Worm (Caenorhabditis elegans) whole organism, late embryonic: ENCODE measurements around the gene F01E11.20.

ENCODE experiments used
- F13H6.1 ChIP-seq: sonication (generic microtip); optimal IDR thresholded peaks from 2 replicates; lab custom pipeline; 2016; ENCODE audit warnings: missing genetic modification characterization, missing compliant biosample characterization
- K02D7.2 ChIP-seq: sonication (generic microtip); optimal IDR thresholded peaks from 2 replicates; lab custom pipeline; 2017; ENCODE audit warnings: mild to moderate bottlenecking, missing genetic modification characterization, missing compliant biosample characterization
- ceh-14 ChIP-seq: sonication (generic microtip); optimal IDR thresholded peaks from 2 replicates; lab custom pipeline; 2016; ENCODE audit warnings: missing genotype, missing genetic modification characterization, missing compliant biosample characterization
- ceh-18 ChIP-seq: sonication (generic microtip); optimal IDR thresholded peaks from 2 replicates; lab custom pipeline; 2016; ENCODE audit warnings: missing genetic modification characterization, missing compliant biosample characterization
- ceh-2 ChIP-seq: sonication (generic microtip); optimal IDR thresholded peaks from 2 replicates; lab custom pipeline; 2016; ENCODE audit warnings: missing genotype, missing genetic modification characterization, missing compliant biosample characterization
- ceh-24 ChIP-seq: sonication (generic microtip); optimal IDR thresholded peaks from 2 replicates; lab custom pipeline; 2016; ENCODE audit warnings: mild to moderate bottlenecking, missing genetic modification characterization, missing compliant biosample characterization
- ceh-31 ChIP-seq: sonication (generic microtip); optimal IDR thresholded peaks from 2 replicates; lab custom pipeline; 2016; ENCODE audit warnings: missing genetic modification characterization, missing compliant biosample characterization
- ceh-34 ChIP-seq: sonication (generic microtip); optimal IDR thresholded peaks from 2 replicates; lab custom pipeline; 2016; ENCODE audit warnings: mild to moderate bottlenecking, missing genetic modification characterization, missing compliant biosample characterization
- ceh-48 ChIP-seq: sonication (generic microtip); optimal IDR thresholded peaks from 2 replicates; lab custom pipeline; 2016; ENCODE audit warnings: missing genetic modification characterization, inconsistent platforms, missing compliant biosample characterization
- ceh-6 ChIP-seq: fragments of 200-800 bp; sonication (Bioruptor generic); optimal IDR thresholded peaks from 2 replicates; lab custom pipeline; 2018; ENCODE audit warnings: mild to moderate bottlenecking, missing genetic modification characterization, missing compliant biosample characterization
- che-1 ChIP-seq: sonication (generic microtip); optimal IDR thresholded peaks from 2 replicates; lab custom pipeline; 2016; ENCODE audit warnings: mild to moderate bottlenecking, missing genetic modification characterization, missing compliant biosample characterization
- dmd-4 ChIP-seq: sonication (generic microtip); optimal IDR thresholded peaks from 2 replicates; lab custom pipeline; 2016; ENCODE audit warnings: borderline replicate concordance, missing genetic modification characterization, missing compliant biosample characterization
- elt-2 ChIP-seq: sonication (generic microtip); optimal IDR thresholded peaks from 2 replicates; lab custom pipeline; 2016; ENCODE audit warnings: missing genetic modification reagents, missing genetic modification characterization, missing compliant biosample characterization
- elt-4 ChIP-seq: sonication (generic microtip); optimal IDR thresholded peaks from 2 replicates; lab custom pipeline; 2016; ENCODE audit warnings: missing genetic modification characterization, missing compliant biosample characterization
- eyg-1 ChIP-seq: sonication (generic microtip); optimal IDR thresholded peaks from 2 replicates; lab custom pipeline; 2016; ENCODE audit warnings: missing genotype, missing genetic modification characterization, missing compliant biosample characterization
- fkh-6 ChIP-seq: sonication (generic microtip); optimal IDR thresholded peaks from 2 replicates; lab custom pipeline; 2016; ENCODE audit warnings: missing genetic modification characterization, missing compliant biosample characterization
- hlh-6 ChIP-seq: sonication (generic microtip); optimal IDR thresholded peaks from 2 replicates; lab custom pipeline; 2016; ENCODE audit warnings: missing genotype, missing genetic modification characterization, missing compliant biosample characterization
- hlh-8 ChIP-seq: sonication (generic microtip); optimal IDR thresholded peaks from 2 replicates; lab custom pipeline; 2016; ENCODE audit warnings: missing genotype, missing genetic modification characterization, missing compliant biosample characterization
- lin-11 ChIP-seq: fragments of 200-800 bp; sonication (Bioruptor generic); optimal IDR thresholded peaks from 2 replicates; lab custom pipeline; 2018; ENCODE audit warnings: mild to moderate bottlenecking, missing genetic modification characterization, missing compliant biosample characterization
- mec-3 ChIP-seq: sonication (generic microtip); optimal IDR thresholded peaks from 2 replicates; lab custom pipeline; 2016; ENCODE audit warnings: borderline replicate concordance, missing genetic modification characterization, missing compliant biosample characterization
- nfya-1 ChIP-seq: sonication (generic microtip); optimal IDR thresholded peaks from 2 replicates; lab custom pipeline; 2017; ENCODE audit warnings: missing genetic modification characterization, mild to moderate bottlenecking, missing compliant biosample characterization, antibody characterized with exemption, moderate library complexity
- nhr-11 ChIP-seq: fragments of 150-350 bp; optimal IDR thresholded peaks from 2 replicates; lab custom pipeline; 2014; ENCODE audit warnings: missing biosample characterization, missing genetic modification characterization
- npax-4 ChIP-seq: sonication (generic microtip); optimal IDR thresholded peaks from 2 replicates; lab custom pipeline; 2016; ENCODE audit warnings: missing genetic modification characterization, missing compliant biosample characterization
- odd-2 ChIP-seq: sonication (generic microtip); optimal IDR thresholded peaks from 2 replicates; lab custom pipeline; 2017; ENCODE audit warnings: antibody characterized with exemption, mild to moderate bottlenecking, missing genetic modification characterization, missing compliant biosample characterization
- pax-1 ChIP-seq: fragments of 150-350 bp; optimal IDR thresholded peaks from 2 replicates; lab custom pipeline; 2014; ENCODE audit warnings: missing biosample characterization, missing genetic modification characterization
- ref-2 ChIP-seq: sonication (generic microtip); optimal IDR thresholded peaks from 2 replicates; lab custom pipeline; 2016; ENCODE audit warnings: missing genetic modification characterization, missing compliant biosample characterization
- sdc-2 ChIP-seq: sonication (generic microtip); optimal IDR thresholded peaks from 2 replicates; lab custom pipeline; 2016; ENCODE audit warnings: missing genotype, missing genetic modification characterization, missing compliant biosample characterization
- sox-2 ChIP-seq: fragments of 200-800 bp; sonication (Bioruptor generic); IDR thresholded peaks from 2 replicates; pipeline ENCODE4 v1.3.6; 2022; ENCODE audit warnings: missing genetic modification reagents, missing genetic modification characterization, missing compliant biosample characterization
- sox-4 ChIP-seq: sonication (generic microtip); optimal IDR thresholded peaks from 2 replicates; lab custom pipeline; 2017; ENCODE audit warnings: mild to moderate bottlenecking, missing genetic modification characterization, inconsistent platforms, missing compliant biosample characterization
- tbx-7 ChIP-seq: sonication (generic microtip); optimal IDR thresholded peaks from 2 replicates; lab custom pipeline; 2016; ENCODE audit warnings: missing genotype, missing genetic modification characterization, missing compliant biosample characterization
- unc-42 ChIP-seq: sonication (generic microtip); optimal IDR thresholded peaks from 2 replicates; lab custom pipeline; 2016; ENCODE audit warnings: missing genotype, missing genetic modification characterization, missing compliant biosample characterization

The F01E11.20 gene

DNA sequence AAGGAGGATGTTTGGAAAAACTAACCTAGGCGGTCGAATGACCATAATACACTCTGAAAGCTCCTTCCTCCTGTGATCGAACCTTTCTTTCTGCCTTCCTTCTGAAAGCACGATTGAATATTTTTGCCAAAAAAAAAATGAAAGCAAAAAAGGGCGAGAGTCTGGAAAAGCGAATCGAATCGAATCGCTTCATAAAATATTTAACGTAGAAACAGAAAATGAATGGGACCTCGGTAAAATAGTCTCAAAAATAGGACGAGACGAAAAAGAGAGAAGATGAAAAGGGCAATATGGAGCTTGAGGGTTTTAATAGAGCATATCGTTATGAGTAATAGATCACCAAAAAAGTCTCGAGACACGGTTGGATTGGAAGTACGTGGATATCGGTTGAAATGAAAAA is 40.0 kb downstream of the F01E11.20 start, which contains the start of gene inx-1:
TSS of gene inx-1 (minus strand) at position 101 of the 400 bp plus-strand sequence.
- no peak for TF ChIP-seq ceh-34 (tag; lab: Kevin White, UChicago)
- no peak for TF ChIP-seq ref-2 (tag; lab: Kevin White, UChicago)
- TF ChIP-seq ceh-14 (tag; lab: Kevin White, UChicago), result no peak
- no peak for TF ChIP-seq npax-4
- TF ChIP-seq mec-3 (tag; lab: Kevin White, UChicago), result no peak
- TF ChIP-seq ceh-6 (GFP tag; lab: Kevin White, UChicago), result no peak
- no peak for TF ChIP-seq elt-2 (tag; lab: Kevin White, UChicago)
- no peak for TF ChIP-seq eyg-1 (tag; lab: Kevin White, UChicago)
- no peak for TF ChIP-seq lin-11 (tag; lab: Kevin White, UChicago)
- TF ChIP-seq K02D7.2 (tag; lab: Kevin White, UChicago), result no peak
- TF ChIP-seq nfya-1 (tag; lab: Kevin White, UChicago), result no peak
- TF ChIP-seq sox-2 (GFP tag; lab: Robert Waterston, UW), result no peak
- TF ChIP-seq ceh-2 (tag; lab: Kevin White, UChicago), result no peak
- no peak for TF ChIP-seq tbx-7 (tag; lab: Kevin White, UChicago)
- TF ChIP-seq che-1 (tag; lab: Kevin White, UChicago), result no peak
- no peak for TF ChIP-seq fkh-6 (tag; lab: Kevin White, UChicago)
- no peak for TF ChIP-seq odd-2 (tag; lab: Kevin White, UChicago)
- TF ChIP-seq ceh-48 (tag; lab: Kevin White, UChicago), result no peak
- TF ChIP-seq hlh-8, result no peak

DNA sequence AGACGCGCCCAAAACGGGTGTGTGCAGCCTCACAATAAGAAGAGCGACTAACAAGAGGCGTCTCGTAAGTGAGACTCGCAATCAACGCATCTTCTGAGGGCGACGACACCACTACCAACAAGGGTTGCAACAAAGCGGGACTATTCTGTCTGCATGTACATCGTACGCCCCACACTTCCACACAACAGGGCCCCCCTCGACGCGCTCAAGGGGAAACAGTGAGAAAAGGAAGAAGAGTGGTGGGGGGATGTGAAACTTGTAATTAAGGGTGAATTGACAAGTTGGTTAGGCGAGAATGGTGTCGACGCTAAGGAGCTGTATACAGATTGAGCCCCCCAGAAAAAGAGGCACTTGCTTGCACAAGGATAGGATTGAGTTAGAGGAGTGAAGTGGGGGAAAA is 43.0 kb downstream of the F01E11.20 start:
- TF ChIP-seq F13H6.1 (tag; lab: Kevin White, UChicago), result no peak
- TF ChIP-seq ceh-18 (tag; lab: Kevin White, UChicago), result no peak
- peak; percentile 61 for TF ChIP-seq ceh-31 (tag; lab: Kevin White, UChicago)
- no peak for TF ChIP-seq ceh-24
- TF ChIP-seq sdc-2 (tag; lab: Kevin White, UChicago), result no peak
- no peak for TF ChIP-seq che-1 (tag; lab: Kevin White, UChicago)
- no peak for TF ChIP-seq elt-2 (tag; lab: Kevin White, UChicago)
- TF ChIP-seq ref-2 (tag; lab: Kevin White, UChicago), result peak; percentile 31
- peak; percentile 8 for TF ChIP-seq hlh-6 (tag; lab: Kevin White, UChicago)
- TF ChIP-seq unc-42 (tag; lab: Kevin White, UChicago), result peak; percentile 10
- TF ChIP-seq nhr-11 (tag; lab: Kevin White, UChicago), result no peak
- peak; percentile 18 for TF ChIP-seq sox-4 (tag; lab: Kevin White, UChicago)
- no peak for TF ChIP-seq elt-4
- no peak for TF ChIP-seq pax-1

DNA sequence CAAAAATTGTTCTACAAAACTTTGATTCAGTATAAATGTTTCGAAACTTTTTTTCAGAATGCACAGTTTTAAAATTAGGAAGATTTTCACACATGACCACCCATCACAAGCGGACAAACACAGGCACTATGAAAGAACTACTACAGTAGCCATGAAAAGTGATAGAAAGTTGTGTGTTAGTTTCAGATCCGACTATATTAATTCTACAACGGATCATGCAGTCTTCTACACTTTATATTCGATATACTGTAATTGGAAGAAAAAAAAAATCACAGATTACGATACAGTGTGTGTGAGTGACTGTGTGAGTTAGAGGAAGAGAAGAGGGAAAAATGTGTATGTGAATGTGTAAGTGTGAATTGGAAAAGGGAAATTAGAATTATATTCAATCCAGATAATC is 49.6 kb downstream of the F01E11.20 start:
- TF ChIP-seq dmd-4 (tag; lab: Kevin White, UChicago), result no peak
- TF ChIP-seq tbx-7 (tag; lab: Kevin White, UChicago), result no peak
- TF ChIP-seq ceh-2 (tag; lab: Kevin White, UChicago), result no peak
